Fruit fly (Drosophila melanogaster) whole organism, embryonic: ENCODE results near the gene CG32302.

ENCODE experiments used
- Antp ChIP-seq: fragments of 200-800 bp; sonication (Bioruptor generic); optimal IDR thresholded peaks from 3 replicates; lab custom pipeline; 2016; ENCODE audit warnings: missing biosample characterization, missing genetic modification characterization
- BtbVII ChIP-seq: fragments of 200-800 bp; sonication (Bioruptor generic); optimal IDR thresholded peaks from 3 replicates; lab custom pipeline; 2017; ENCODE audit warnings: missing biosample characterization, mild to moderate bottlenecking, missing genetic modification characterization
- CG1024 ChIP-seq: fragments of 200-800 bp; sonication (Bioruptor generic); IDR thresholded peaks from 2 replicates; pipeline ENCODE4 v1.3.6; 2022; ENCODE audit warnings: missing biosample characterization, missing genetic modification characterization
- CG10366 ChIP-seq: fragments of 200-800 bp; sonication (Bioruptor generic); IDR thresholded peaks from 2 replicates; pipeline ENCODE4 v1.3.6; 2022; ENCODE audit warnings: missing biosample characterization, missing genetic modification characterization
- CG14014 ChIP-seq: fragments of 200-800 bp; sonication (Bioruptor generic); IDR thresholded peaks from 2 replicates; pipeline ENCODE4 v1.3.6; 2022; ENCODE audit warnings: missing biosample characterization, missing genetic modification characterization
- CG16779 ChIP-seq: fragments of 200-800 bp; sonication (Bioruptor generic); IDR thresholded peaks from 2 replicates; pipeline ENCODE4 v1.3.6; 2022; ENCODE audit warnings: missing biosample characterization, missing genetic modification characterization
- CG16863 ChIP-seq: fragments of 200-800 bp; sonication (Bioruptor generic); optimal IDR thresholded peaks from 3 replicates; lab custom pipeline; 2016; ENCODE audit warnings: missing biosample characterization, missing genetic modification characterization
- CG17829 ChIP-seq: fragments of 200-800 bp; optimal IDR thresholded peaks from 2 replicates; lab custom pipeline; 2019; ENCODE audit warnings: missing biosample characterization, mild to moderate bottlenecking, missing genetic modification characterization, moderate library complexity
- CG31365 ChIP-seq: fragments of 200-800 bp; sonication (Bioruptor generic); optimal IDR thresholded peaks from 2 replicates; lab custom pipeline; 2018; ENCODE audit warnings: missing biosample characterization, mild to moderate bottlenecking, missing genetic modification characterization
- CG33213 ChIP-seq: fragments of 200-800 bp; sonication (Bioruptor generic); optimal IDR thresholded peaks from 3 replicates; lab custom pipeline; 2016; ENCODE audit warnings: missing biosample characterization, missing genetic modification characterization
- CG4854 ChIP-seq: fragments of 200-800 bp; sonication (Bioruptor generic); optimal IDR thresholded peaks from 2 replicates; lab custom pipeline; 2016; ENCODE audit warnings: missing biosample characterization, missing genetic modification characterization, inconsistent platforms
- CG6654 ChIP-seq: fragments of 200-800 bp; sonication (Bioruptor generic); optimal IDR thresholded peaks from 2 replicates; lab custom pipeline; 2017; ENCODE audit warnings: missing biosample characterization, mild to moderate bottlenecking, missing genetic modification characterization
- CG8359 ChIP-seq: fragments of 200-800 bp; sonication (Bioruptor generic); optimal IDR thresholded peaks from 2 replicates; lab custom pipeline; 2017; ENCODE audit warnings: missing biosample characterization, mild to moderate bottlenecking, missing genetic modification characterization, borderline replicate concordance
- CTCF ChIP-seq: fragments of 200-800 bp; sonication (Bioruptor generic); optimal IDR thresholded peaks from 2 replicates; lab custom pipeline; 2017; ENCODE audit warnings: missing biosample characterization, mild to moderate bottlenecking, missing genetic modification characterization, moderate library complexity
- D19B ChIP-seq: fragments of 200-800 bp; sonication (Bioruptor generic); optimal IDR thresholded peaks from 2 replicates; lab custom pipeline; 2017; ENCODE audit warnings: missing biosample characterization, mild to moderate bottlenecking, missing genetic modification characterization
- Deaf1 ChIP-seq: fragments of 200-800 bp; optimal IDR thresholded peaks from 3 replicates; lab custom pipeline; 2019; ENCODE audit warnings: missing biosample characterization, mild to moderate bottlenecking, missing genetic modification characterization, moderate library complexity
- Dfd ChIP-seq, 2 experiments: fragments of >200 bp; optimal IDR thresholded peaks; 2 replicates each; lab custom pipeline; 2017; ENCODE audit warnings: missing biosample characterization in 2 of 2, missing genetic modification characterization in 2 of 2
- Dip2 ChIP-seq: fragments of 200-800 bp; sonication (Bioruptor generic); IDR thresholded peaks from 2 replicates; pipeline ENCODE4 v1.3.6; 2022; ENCODE audit warnings: missing biosample characterization, missing genetic modification characterization
- Dref ChIP-seq: fragments of 200-800 bp; sonication (Bioruptor generic); IDR thresholded peaks from 2 replicates; pipeline ENCODE4 v1.3.6; 2022; ENCODE audit warnings: missing biosample characterization, missing genetic modification characterization
- Ets97D ChIP-seq: fragments of 200-800 bp; sonication (Bioruptor generic); optimal IDR thresholded peaks from 3 replicates; lab custom pipeline; 2016; ENCODE audit warnings: missing biosample characterization, missing genetic modification characterization
- Fer1 ChIP-seq: fragments of 200-800 bp; sonication (Bioruptor generic); optimal IDR thresholded peaks from 2 replicates; lab custom pipeline; 2017; ENCODE audit warnings: missing biosample characterization, mild to moderate bottlenecking, missing genetic modification characterization
- Gsc ChIP-seq: fragments of 200-800 bp; sonication (Bioruptor generic); IDR thresholded peaks from 2 replicates; pipeline ENCODE4 v1.3.6; 2022; ENCODE audit warnings: missing biosample characterization, missing genetic modification characterization
- Hmx ChIP-seq: fragments of 200-800 bp; sonication (Bioruptor generic); optimal IDR thresholded peaks from 2 replicates; lab custom pipeline; 2016; ENCODE audit warnings: missing biosample characterization, missing genetic modification characterization
- Med ChIP-seq: fragments of 200-800 bp; sonication (Bioruptor generic); peaks from one replicate; lab custom pipeline; 2016; ENCODE audit warnings: missing biosample characterization, missing genetic modification characterization, mild to moderate bottlenecking, inconsistent platforms, moderate library complexity
- Nf-YB ChIP-seq: fragments of 200-800 bp; sonication (Bioruptor generic); optimal IDR thresholded peaks from 3 replicates; lab custom pipeline; 2019; ENCODE audit warnings: missing biosample characterization, mild to moderate bottlenecking, missing genetic modification characterization, moderate library complexity
- Sox100B ChIP-seq: fragments of 200-800 bp; sonication (Bioruptor generic); optimal IDR thresholded peaks from 3 replicates; lab custom pipeline; 2018; ENCODE audit warnings: missing biosample characterization, mild to moderate bottlenecking, missing genetic modification characterization
- Sox102F ChIP-seq: fragments of 200-800 bp; sonication (Bioruptor generic); optimal IDR thresholded peaks from 2 replicates; lab custom pipeline; 2018; ENCODE audit warnings: missing biosample characterization, mild to moderate bottlenecking, missing genetic modification characterization, moderate library complexity
- Stat92E ChIP-seq, 3 experiments: fragments of >200 bp in 2 of 3; fragments of 200-800 bp in 1 of 3; sonication (Bioruptor generic) in 1 of 3; optimal IDR thresholded peaks; 2 replicates each; lab custom pipeline; 2017 to 2019; ENCODE audit warnings: missing biosample characterization in 3 of 3, missing genetic modification characterization in 3 of 3, mild to moderate bottlenecking in 1 of 3, moderate library complexity in 1 of 3
- Trl ChIP-seq, 3 experiments: fragments of >200 bp in 2 of 3; fragments of 200-800 bp in 1 of 3; sonication (Bioruptor generic) in 1 of 3; optimal IDR thresholded peaks; 2 replicates in 1 of 3; 3 replicates in 2 of 3; lab custom pipeline; 2016 to 2017; ENCODE audit warnings: missing biosample characterization in 1 of 3, missing genetic modification characterization in 1 of 3
- ara ChIP-seq: fragments of 200-800 bp; sonication (Bioruptor generic); IDR thresholded peaks from 2 replicates; pipeline ENCODE4 v1.3.6; 2022; ENCODE audit warnings: missing biosample characterization, missing genetic modification characterization
- cad ChIP-seq: fragments of >200 bp; optimal IDR thresholded peaks from 2 replicates; lab custom pipeline; 2017; ENCODE audit warnings: missing biosample characterization, missing genetic modification characterization
- cato ChIP-seq: fragments of 200-800 bp; sonication (Bioruptor generic); optimal IDR thresholded peaks from 2 replicates; lab custom pipeline; 2016; ENCODE audit warnings: missing biosample characterization, missing genetic modification characterization, borderline replicate concordance
- ci ChIP-seq: fragments of 200-800 bp; sonication (Bioruptor generic); IDR thresholded peaks from 3 replicates; pipeline ENCODE4 v1.3.6; 2022; ENCODE audit warnings: missing biosample characterization, missing genetic modification characterization
- da ChIP-seq: fragments of 200-800 bp; sonication (Bioruptor generic); optimal IDR thresholded peaks from 2 replicates; lab custom pipeline; 2016; ENCODE audit warnings: missing biosample characterization, missing genetic modification characterization
- exex ChIP-seq: fragments of 200-800 bp; sonication (Bioruptor generic); optimal IDR thresholded peaks from 4 replicates; lab custom pipeline; 2018; ENCODE audit warnings: missing biosample characterization, mild to moderate bottlenecking, missing genetic modification characterization, moderate library complexity
- ftz-f1 ChIP-seq: fragments of 200-800 bp; sonication (Bioruptor generic); optimal IDR thresholded peaks from 2 replicates; lab custom pipeline; 2016; ENCODE audit warnings: missing biosample characterization, missing genetic modification characterization
- hb ChIP-seq: fragments of 200-800 bp; sonication (Bioruptor generic); IDR thresholded peaks from 3 replicates; pipeline ENCODE4 v1.3.6; 2022; ENCODE audit warnings: missing biosample characterization, missing genetic modification characterization; ENCODE audit not compliant: partially characterized antibody
- her ChIP-seq: fragments of 200-800 bp; sonication (Bioruptor generic); optimal IDR thresholded peaks from 2 replicates; lab custom pipeline; 2016; ENCODE audit warnings: missing biosample characterization, missing genetic modification characterization
- hth ChIP-seq: fragments of >200 bp; optimal IDR thresholded peaks from 2 replicates; lab custom pipeline; 2017; ENCODE audit warnings: inconsistent platforms
- klu ChIP-seq: fragments of 200-800 bp; sonication (Bioruptor generic); IDR thresholded peaks from 2 replicates; pipeline ENCODE4 v1.3.6; 2022; ENCODE audit warnings: missing biosample characterization, missing genetic modification characterization
- lilli ChIP-seq: fragments of 200-800 bp; sonication (Bioruptor generic); optimal IDR thresholded peaks from 3 replicates; lab custom pipeline; 2016; ENCODE audit warnings: missing biosample characterization, missing genetic modification characterization
- mam ChIP-seq: fragments of 200-800 bp; sonication (Bioruptor generic); optimal IDR thresholded peaks from 3 replicates; lab custom pipeline; 2016; ENCODE audit warnings: missing biosample characterization, missing genetic modification characterization
- pita ChIP-seq: fragments of 200-800 bp; sonication (Bioruptor generic); optimal IDR thresholded peaks from 2 replicates; lab custom pipeline; 2017; ENCODE audit warnings: missing biosample characterization, mild to moderate bottlenecking, missing genetic modification characterization
- pum ChIP-seq: fragments of 200-800 bp; sonication (Bioruptor generic); optimal IDR thresholded peaks from 2 replicates; lab custom pipeline; 2016; ENCODE audit warnings: missing biosample characterization, missing genetic modification characterization
- schlank ChIP-seq: fragments of 200-800 bp; sonication (Bioruptor generic); optimal IDR thresholded peaks from 2 replicates; lab custom pipeline; 2018; ENCODE audit warnings: missing biosample characterization, mild to moderate bottlenecking, missing genetic modification characterization
- scrt ChIP-seq: fragments of 200-800 bp; sonication (Bioruptor generic); optimal IDR thresholded peaks from 2 replicates; lab custom pipeline; 2018; ENCODE audit warnings: missing biosample characterization, mild to moderate bottlenecking, missing genetic modification characterization, moderate library complexity
- seq ChIP-seq: fragments of 200-800 bp; sonication (Bioruptor generic); IDR thresholded peaks from 2 replicates; pipeline ENCODE4 v1.3.6; 2022; ENCODE audit warnings: missing biosample characterization, missing genetic modification characterization
- stwl ChIP-seq: fragments of 200-800 bp; sonication (Bioruptor generic); optimal IDR thresholded peaks from 3 replicates; lab custom pipeline; 2018; ENCODE audit warnings: missing biosample characterization, mild to moderate bottlenecking, missing genetic modification characterization, moderate library complexity
- vvl ChIP-seq: fragments of 200-800 bp; sonication (Bioruptor generic); IDR thresholded peaks from 2 replicates; pipeline ENCODE4 v1.3.6; 2022; ENCODE audit warnings: missing biosample characterization, missing genetic modification characterization

CG32302 gene

DNA sequence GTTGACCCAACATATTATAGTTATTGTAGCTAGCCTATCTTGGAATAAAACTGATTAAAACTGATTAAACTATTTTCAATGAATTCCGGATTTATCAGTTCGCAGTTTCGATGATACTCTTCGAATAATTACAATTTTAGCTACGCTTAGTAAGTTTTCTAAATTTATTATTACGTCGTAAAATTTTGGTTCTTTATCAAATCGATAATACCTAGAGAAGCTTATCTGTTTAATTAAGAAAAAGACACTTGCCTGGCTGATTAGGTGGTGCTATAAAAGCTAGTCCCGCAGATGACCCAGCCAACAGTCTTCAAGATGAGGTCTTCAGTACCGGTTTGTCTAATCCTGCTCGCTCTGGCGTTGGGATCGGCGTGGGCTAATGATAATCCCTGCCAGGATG is at the start of gene CG32302:
Gene CG32302, plus strand, starts transcription at position 301 of the 400 bp plus-strand sequence.
- TF ChIP-seq exex (tag; lab: Kevin White, UChicago) (peak; percentile 14), Antp (GFP tag; lab: Kevin White, UChicago) (no peak), CG8359 (no peak), cato (GFP tag; lab: Kevin White, UChicago) (no peak), CG1024 (no peak)

DNA sequence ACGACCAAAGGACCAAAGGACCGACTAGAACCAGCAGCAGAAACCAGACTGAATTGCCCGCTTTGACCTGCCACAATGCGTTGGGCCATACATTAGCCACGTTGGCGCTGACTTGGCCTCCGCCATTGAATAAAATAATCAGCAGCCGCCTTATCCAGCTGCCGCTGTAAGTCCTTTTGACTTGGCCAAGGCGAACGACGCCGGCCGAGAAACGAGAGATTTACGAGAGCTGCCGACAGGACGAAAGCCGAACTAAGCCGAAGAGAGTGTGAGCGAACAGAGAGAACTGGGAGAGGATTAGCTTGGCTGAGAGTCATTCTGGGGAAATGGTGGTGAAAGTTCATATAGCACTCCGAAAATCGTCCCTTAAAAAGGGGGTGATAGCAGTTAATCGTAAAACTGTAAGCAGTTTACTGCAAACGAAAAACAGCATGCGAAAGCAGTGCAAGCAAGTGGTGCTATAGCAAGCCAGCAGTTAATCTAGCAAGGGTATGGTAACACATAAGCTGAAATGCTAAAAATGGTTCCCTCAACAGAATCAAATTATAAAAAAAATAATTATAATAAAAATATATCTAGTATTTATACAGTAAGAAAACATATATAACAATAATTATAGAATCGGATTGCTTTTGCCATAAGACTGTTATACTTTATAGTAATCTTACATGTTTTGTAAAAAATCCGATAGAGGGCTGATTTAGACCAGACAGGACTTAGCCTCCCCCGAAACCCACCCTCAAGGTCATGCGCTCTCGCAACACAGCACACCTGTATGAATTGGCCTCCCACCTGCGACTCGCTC is 40.1 kb upstream of the CG32302 start:
- no peak for TF ChIP-seq CG10366
- TF ChIP-seq CG31365 (tag; lab: Kevin White, UChicago), result peak; percentile 96
- TF ChIP-seq CG14014 (GFP tag; lab: Robert Waterston, UW), result no peak
- TF ChIP-seq her (GFP tag; lab: Kevin White, UChicago), result no peak
- no peak for TF ChIP-seq pum
- TF ChIP-seq ftz-f1 (GFP tag; lab: Kevin White, UChicago), result peak; percentile 30
- no peak for TF ChIP-seq Ets97D (GFP tag; lab: Kevin White, UChicago)
- TF ChIP-seq stwl (tag; lab: Kevin White, UChicago), result peak; percentile 5
- TF ChIP-seq CG33213 (GFP tag; lab: Kevin White, UChicago), result no peak
- TF ChIP-seq Hmx (GFP tag; lab: Kevin White, UChicago), result no peak
- no peak for TF ChIP-seq D19B (GFP tag; lab: Kevin White, UChicago)
- no peak for TF ChIP-seq Dref (GFP tag; lab: Robert Waterston, UW)
- TF ChIP-seq CG17829 (tag; lab: Kevin White, UChicago), result no peak
- TF ChIP-seq Stat92E (GFP tag; optimal IDR thresholded peaks at IDR 0.05; lab: Kevin White, UChicago), result no peak
- peak; percentile 17 for TF ChIP-seq pita (GFP tag; lab: Kevin White, UChicago)
- no peak for TF ChIP-seq scrt
- TF ChIP-seq klu, result no peak
- no peak for TF ChIP-seq Fer1 (GFP tag; lab: Kevin White, UChicago)
- no peak for TF ChIP-seq Sox102F
- TF ChIP-seq ci (GFP tag; lab: Robert Waterston, UW), result 0 out of 3 replicates have a peak, but pooled peaks have one; percentile 8
- no peak for TF ChIP-seq CG16779 (GFP tag; lab: Robert Waterston, UW)
- no peak for TF ChIP-seq Nf-YB (GFP tag; lab: Kevin White, UChicago)
- no peak for TF ChIP-seq Dip2
- TF ChIP-seq seq (GFP tag; lab: Robert Waterston, UW), result 0 out of 2 replicates have a peak, but pooled peaks have one; percentile 22
- no peak for TF ChIP-seq mam (GFP tag; lab: Kevin White, UChicago)
- no peak for TF ChIP-seq ara (GFP tag; lab: Robert Waterston, UW)
- peak in 1 of 2 experiments; percentile 94 for TF ChIP-seq Dfd (GFP tag; optimal IDR thresholded peaks at IDR 0.05; lab: Kevin White, UChicago)
- TF ChIP-seq Med, result peak; percentile 33
- no peak for TF ChIP-seq hb
- no peak for TF ChIP-seq schlank
- TF ChIP-seq Deaf1 (tag; lab: Kevin White, UChicago), result peak; percentile 97
- no peak for TF ChIP-seq CG4854 (GFP tag; lab: Kevin White, UChicago)
- TF ChIP-seq vvl (GFP tag; lab: Robert Waterston, UW), result peak; percentile 7; the same call in 1 of the 2 replicates
- TF ChIP-seq BtbVII, result no peak
- TF ChIP-seq CTCF (GFP tag; lab: Kevin White, UChicago), result peak; percentile 85
- no peak for TF ChIP-seq cad (GFP tag; lab: Kevin White, UChicago)
- no peak for TF ChIP-seq lilli (GFP tag; lab: Kevin White, UChicago)
- TF ChIP-seq Gsc (GFP tag; lab: Robert Waterston, UW), result no peak
- no peak for TF ChIP-seq da
- TF ChIP-seq Sox100B, result no peak
- no peak for TF ChIP-seq hth (lab: Kevin White, UChicago)
- TF ChIP-seq Trl (optimal IDR thresholded peaks at IDR 0.05; lab: Kevin White, UChicago), result peak; percentile 32 to 60
- TF ChIP-seq Trl (GFP tag; optimal IDR thresholded peaks at IDR 0.05; lab: Kevin White, UChicago), result no peak
- no peak for TF ChIP-seq CG6654 (GFP tag; lab: Kevin White, UChicago)
- TF ChIP-seq CG16863 (GFP tag; lab: Kevin White, UChicago), result no peak
